Worm (Caenorhabditis elegans) whole organism, L1 larva: ENCODE results near the gene K09D9.9.

Experiments
- Y116A8C.19 ChIP-seq: sonication (generic microtip); optimal IDR thresholded peaks from 2 replicates; lab custom pipeline; 2016; ENCODE audit warnings: missing compliant biosample characterization, missing genetic modification characterization, borderline replicate concordance
- alr-1 ChIP-seq: fragments of 200-800 bp; sonication (Bioruptor generic); optimal IDR thresholded peaks from 2 replicates; lab custom pipeline; 2018; ENCODE audit warnings: borderline replicate concordance, mild to moderate bottlenecking, missing genetic modification characterization, missing compliant biosample characterization
- blmp-1 ChIP-seq: fragments of 150-350 bp; optimal IDR thresholded peaks from 2 replicates; lab custom pipeline; 2014; ENCODE audit warnings: missing biosample characterization, missing genetic modification characterization
- ceh-63 ChIP-seq: fragments of 200-800 bp; sonication (Bioruptor generic); optimal IDR thresholded peaks from 2 replicates; lab custom pipeline; 2018; ENCODE audit warnings: mild to moderate bottlenecking, missing genetic modification characterization, missing compliant biosample characterization
- ceh-82 ChIP-seq, 3 experiments: fragments of 150-350 bp in 1 of 3; sonication (generic microtip) in 2 of 3; optimal IDR thresholded peaks; 2 replicates each; lab custom pipeline; 2014 to 2017; ENCODE audit warnings: missing biosample characterization in 3 of 3, missing genetic modification characterization in 3 of 3
- ces-1 ChIP-seq: fragments of 150-350 bp; optimal IDR thresholded peaks from 2 replicates; lab custom pipeline; 2014; ENCODE audit warnings: missing biosample characterization, missing genetic modification reagents, missing genetic modification characterization
- dsc-1 ChIP-seq: sonication (generic microtip); optimal IDR thresholded peaks from 2 replicates; lab custom pipeline; 2016; ENCODE audit warnings: mild to moderate bottlenecking, missing genetic modification characterization, missing compliant biosample characterization
- efl-1 ChIP-seq, 4 experiments: fragments of 150-350 bp; optimal IDR thresholded peaks in 3 of 4; peaks in 1 of 4; 1 replicate in 1 of 4; 2 replicates in 3 of 4; lab custom pipeline; 2014; ENCODE audit warnings: missing biosample characterization in 2 of 4, missing genetic modification characterization in 2 of 4, missing genetic modification reagents in 2 of 4
- egl-27 ChIP-seq, 2 experiments: fragments of 150-350 bp in 1 of 2; sonication (generic microtip); optimal IDR thresholded peaks; 3 replicates each; lab custom pipeline; 2017 to 2018; ENCODE audit warnings: missing biosample characterization in 2 of 2, missing genetic modification characterization in 2 of 2, missing genetic modification reagents in 2 of 2
- fkh-4 ChIP-seq: sonication (generic microtip); optimal IDR thresholded peaks from 2 replicates; lab custom pipeline; 2016; ENCODE audit warnings: missing compliant biosample characterization, missing genetic modification characterization, borderline replicate concordance
- fkh-8 ChIP-seq: sonication (generic microtip); optimal IDR thresholded peaks from 2 replicates; lab custom pipeline; 2016; ENCODE audit warnings: mild to moderate bottlenecking, missing genetic modification characterization, missing compliant biosample characterization
- fos-1 ChIP-seq: fragments of 150-350 bp; optimal IDR thresholded peaks from 2 replicates; lab custom pipeline; 2014; ENCODE audit warnings: missing biosample characterization, missing genetic modification characterization
- grh-1 ChIP-seq: fragments of 200-800 bp; sonication (Bioruptor generic); IDR thresholded peaks from 2 replicates; pipeline ENCODE4 v1.3.6; 2022; ENCODE audit warnings: missing genetic modification reagents, missing genetic modification characterization, missing compliant biosample characterization
- hlh-4 ChIP-seq: sonication (generic microtip); optimal IDR thresholded peaks from 2 replicates; lab custom pipeline; 2016; ENCODE audit warnings: mild to moderate bottlenecking, missing genetic modification characterization, missing compliant biosample characterization
- irx-1 ChIP-seq: sonication (generic microtip); optimal IDR thresholded peaks from 2 replicates; lab custom pipeline; 2016; ENCODE audit warnings: missing genetic modification characterization, missing compliant biosample characterization
- isw-1 ChIP-seq: fragments of 200-800 bp; sonication (Bioruptor generic); IDR thresholded peaks from 2 replicates; pipeline ENCODE4 v1.3.6; 2022; ENCODE audit warnings: missing genetic modification characterization, missing compliant biosample characterization
- jun-1 ChIP-seq: fragments of 150-350 bp; optimal IDR thresholded peaks from 2 replicates; lab custom pipeline; 2014; ENCODE audit warnings: missing biosample characterization, missing genetic modification reagents, missing genetic modification characterization
- lin-15B ChIP-seq: fragments of 150-350 bp; sonication (generic microtip); optimal IDR thresholded peaks from 3 replicates; lab custom pipeline; 2014; ENCODE audit warnings: missing biosample characterization, missing genetic modification characterization
- lin-39 ChIP-seq: fragments of 150-350 bp; optimal IDR thresholded peaks from 2 replicates; lab custom pipeline; 2014; ENCODE audit warnings: missing biosample characterization, missing genetic modification reagents, missing genetic modification characterization
- mab-9 ChIP-seq: fragments of 200-800 bp; sonication (Bioruptor generic); IDR thresholded peaks from 2 replicates; pipeline ENCODE4 v1.3.6; 2022; ENCODE audit warnings: missing genetic modification reagents, missing genetic modification characterization, missing compliant biosample characterization
- mep-1 ChIP-seq: fragments of 150-350 bp; optimal IDR thresholded peaks from 2 replicates; lab custom pipeline; 2014; ENCODE audit warnings: missing biosample characterization, missing genetic modification characterization
- nhr-20 ChIP-seq: sonication (generic microtip); optimal IDR thresholded peaks from 2 replicates; lab custom pipeline; 2016; ENCODE audit warnings: mild to moderate bottlenecking, missing genetic modification characterization, missing compliant biosample characterization
- nhr-84 ChIP-seq: sonication (generic microtip); optimal IDR thresholded peaks from 2 replicates; lab custom pipeline; 2017; ENCODE audit warnings: missing biosample characterization, missing genetic modification characterization
- nhr-85 ChIP-seq: sonication (generic microtip); peaks from one replicate; lab custom pipeline; 2016; ENCODE audit warnings: missing genetic modification characterization, inconsistent platforms, missing compliant biosample characterization
- nhr-90 ChIP-seq: sonication (generic microtip); optimal IDR thresholded peaks from 2 replicates; lab custom pipeline; 2016; ENCODE audit warnings: mild to moderate bottlenecking, missing genetic modification characterization, missing compliant biosample characterization; ENCODE audit not compliant: poor library complexity
- pag-3 ChIP-seq: sonication (generic microtip); optimal IDR thresholded peaks from 2 replicates; lab custom pipeline; 2017; ENCODE audit warnings: missing genetic modification characterization, mild to moderate bottlenecking, missing compliant biosample characterization, antibody characterized with exemption, borderline replicate concordance; ENCODE audit not compliant: insufficient read depth
- snpc-4 ChIP-seq: fragments of 150-350 bp; optimal IDR thresholded peaks from 2 replicates; lab custom pipeline; 2014; ENCODE audit warnings: missing biosample characterization, missing genetic modification characterization
- snu-23 ChIP-seq: sonication (generic microtip); optimal IDR thresholded peaks from 2 replicates; lab custom pipeline; 2016; ENCODE audit warnings: missing genetic modification characterization, missing compliant biosample characterization
- sptf-1 ChIP-seq: fragments of 150-350 bp; optimal IDR thresholded peaks from 2 replicates; lab custom pipeline; 2014; ENCODE audit warnings: missing biosample characterization, missing genetic modification characterization
- tbx-2 ChIP-seq: sonication (generic microtip); optimal IDR thresholded peaks from 2 replicates; lab custom pipeline; 2016; ENCODE audit warnings: missing genetic modification characterization, missing compliant biosample characterization
- tlp-1 ChIP-seq: fragments of 150-350 bp; optimal IDR thresholded peaks from 2 replicates; lab custom pipeline; 2014; ENCODE audit warnings: missing biosample characterization, missing genetic modification characterization
- unc-130 ChIP-seq: fragments of 150-350 bp; optimal IDR thresholded peaks from 2 replicates; lab custom pipeline; 2017; ENCODE audit warnings: missing biosample characterization, missing genetic modification characterization, inconsistent platforms
- unc-86 ChIP-seq: sonication (generic microtip); optimal IDR thresholded peaks from 2 replicates; lab custom pipeline; 2016; ENCODE audit warnings: missing genetic modification characterization, missing compliant biosample characterization
- vab-15 ChIP-seq: sonication (generic microtip); optimal IDR thresholded peaks from 2 replicates; lab custom pipeline; 2017; ENCODE audit warnings: missing genotype, mild to moderate bottlenecking, missing genetic modification characterization, missing compliant biosample characterization
- xbp-1 ChIP-seq: sonication (generic microtip); optimal IDR thresholded peaks from 2 replicates; lab custom pipeline; 2016; ENCODE audit warnings: missing genetic modification characterization, missing compliant biosample characterization
- zag-1 ChIP-seq: fragments of 150-350 bp; optimal IDR thresholded peaks from 2 replicates; lab custom pipeline; 2014; ENCODE audit warnings: missing biosample characterization, missing genetic modification characterization
- zip-4 ChIP-seq: fragments of 200-800 bp; sonication (Bioruptor generic); optimal IDR thresholded peaks from 2 replicates; lab custom pipeline; 2018; ENCODE audit warnings: mild to moderate bottlenecking, missing genetic modification characterization, moderate library complexity, missing compliant biosample characterization
- ztf-11 ChIP-seq, 2 experiments: sonication (generic microtip); optimal IDR thresholded peaks; 2 replicates each; lab custom pipeline; 2016 to 2017; ENCODE audit warnings: missing genetic modification characterization in 2 of 2, missing biosample characterization in 1 of 2, missing compliant biosample characterization in 1 of 2

Gene K09D9.9

DNA sequence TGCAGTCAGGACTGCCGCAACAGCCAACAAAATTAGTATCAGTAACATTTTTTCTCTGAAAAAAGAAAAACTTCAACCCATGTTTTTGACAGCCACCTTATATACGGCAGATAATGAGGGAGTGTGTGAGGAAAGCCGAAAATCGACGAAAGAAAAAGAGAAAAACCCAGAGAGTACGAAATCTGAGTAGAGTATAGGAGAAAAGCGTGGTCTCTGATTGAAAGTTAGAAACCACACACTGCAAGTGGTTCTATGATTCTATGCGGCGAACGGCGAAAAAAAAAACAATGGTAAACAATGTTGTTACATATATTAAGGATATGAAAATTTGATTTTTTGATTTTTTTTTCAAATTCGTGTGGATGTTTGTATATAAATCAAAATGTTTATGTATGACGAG is 26.2 kb downstream of the K09D9.9 start, which contains the start of gene cyp-34A8 (continued):
- TF ChIP-seq ceh-63 (no peak), pag-3 (tag; lab: Kevin White, UChicago) (no peak), nhr-90 (tag; lab: Kevin White, UChicago) (peak; percentile 15), irx-1 (tag; lab: Kevin White, UChicago) (no peak), snpc-4 (no peak), lin-39 (tag; lab: Kevin White, UChicago) (no peak), egl-27 (tag; optimal IDR thresholded peaks at IDR 0.05; lab: Kevin White, UChicago) (no peak), vab-15 (no peak), grh-1 (GFP tag; lab: Robert Waterston, UW) (no peak), efl-1 (optimal IDR thresholded peaks at IDR 0.05; lab: Kevin White, UChicago) (no peak), efl-1 (GFP tag; optimal IDR thresholded peaks at IDR 0.05 in 1 of 2; lab: Kevin White, UChicago) (peak in 1 of 2 experiments; percentile 68)
- TF ChIP-seq, all 84 proteins: peak for 10

DNA sequence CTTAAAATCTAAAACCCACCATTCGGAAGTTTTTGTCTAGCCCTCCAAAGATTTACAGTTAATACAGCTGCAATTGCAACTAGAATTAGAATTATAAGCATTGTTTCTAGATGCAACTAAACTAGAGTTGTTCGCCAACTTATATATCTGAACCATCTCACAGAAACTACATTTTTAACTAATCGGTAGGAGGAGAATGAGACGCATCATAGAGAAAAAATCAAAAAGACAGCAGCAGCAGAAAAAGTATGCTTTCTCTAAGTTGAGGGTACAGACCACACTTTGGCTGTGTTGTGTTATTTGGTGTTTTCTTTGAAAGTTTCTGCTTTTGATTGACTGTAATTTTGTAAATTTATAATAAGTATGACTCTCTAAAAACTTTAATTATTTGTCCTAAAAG is 30.2 kb downstream of the K09D9.9 start, which contains the start of gene cyp-34A7:
Gene cyp-34A7 (minus strand): TSS at position 101 of the 400 bp plus-strand sequence.
- TF ChIP-seq mab-9 (no peak), ztf-11 (tag; optimal IDR thresholded peaks at IDR 0.05; lab: Kevin White, UChicago) (no peak), mep-1 (tag; lab: Kevin White, UChicago) (no peak), snu-23 (no peak), irx-1 (tag; lab: Kevin White, UChicago) (no peak), sptf-1 (tag; lab: Kevin White, UChicago) (no peak), zip-4 (no peak), Y116A8C.19 (no peak), blmp-1 (tag; lab: Kevin White, UChicago) (no peak), fkh-8 (tag; lab: Kevin White, UChicago) (no peak), fkh-4 (tag; lab: Kevin White, UChicago) (no peak), tlp-1 (no peak), nhr-90 (tag; lab: Kevin White, UChicago) (no peak), tbx-2 (no peak), lin-15B (tag; lab: Kevin White, UChicago) (no peak), dsc-1 (tag; lab: Kevin White, UChicago) (no peak), nhr-84 (tag; lab: Kevin White, UChicago) (no peak), unc-130 (no peak)
- TF ChIP-seq, all 84 proteins: peak for 0

DNA sequence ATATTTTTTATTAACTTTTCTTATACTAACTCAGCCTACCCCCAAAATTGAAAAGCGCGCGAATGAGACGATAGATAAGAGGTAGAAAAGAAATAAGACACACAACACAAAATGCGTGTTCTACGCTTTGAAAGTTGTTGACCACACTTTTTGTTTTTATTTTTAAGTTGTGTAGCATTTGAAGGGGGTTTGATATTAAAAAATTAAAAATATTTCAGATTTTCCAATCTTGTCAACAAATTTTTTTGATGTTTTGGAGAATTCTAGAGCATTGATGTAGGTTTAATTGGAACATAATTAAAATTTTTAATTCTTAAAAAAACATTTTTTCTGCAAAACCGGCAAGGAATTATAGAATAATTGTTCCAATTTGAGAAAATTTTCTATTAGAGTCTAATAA is 32.7 kb downstream of the K09D9.9 start, which contains the start of gene cyp-34A6:
Gene cyp-34A6 (minus strand): TSS at position 101 of the 400 bp plus-strand sequence.
- no peak for TF ChIP-seq ceh-82 (tag; optimal IDR thresholded peaks at IDR 0.05; lab: Kevin White, UChicago)

DNA sequence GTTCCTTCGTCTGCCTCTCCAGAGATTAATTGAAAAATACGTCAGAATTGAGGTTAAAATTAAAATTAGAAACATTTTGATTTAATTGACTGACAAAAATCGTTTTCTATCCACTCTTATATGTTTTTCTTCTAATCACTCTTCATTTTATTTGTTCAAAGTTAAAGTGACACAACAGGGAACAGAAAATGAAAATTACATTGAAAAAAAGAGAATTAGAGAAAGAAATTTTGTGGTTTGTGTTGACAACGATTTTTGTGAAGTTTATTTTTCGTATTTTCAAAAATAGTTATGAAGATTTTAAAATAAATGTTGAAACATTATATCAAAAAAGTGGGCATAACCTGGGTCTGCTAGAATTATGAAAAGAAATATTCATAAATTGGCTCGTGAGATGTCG is 36.3 kb downstream of the K09D9.9 start, which contains the start of gene cyp-34A5:
Gene cyp-34A5 (minus strand): TSS at position 101 of the 400 bp plus-strand sequence.
- TF ChIP-seq lin-39 (tag; lab: Kevin White, UChicago) (no peak), nhr-20 (peak; percentile 30)

DNA sequence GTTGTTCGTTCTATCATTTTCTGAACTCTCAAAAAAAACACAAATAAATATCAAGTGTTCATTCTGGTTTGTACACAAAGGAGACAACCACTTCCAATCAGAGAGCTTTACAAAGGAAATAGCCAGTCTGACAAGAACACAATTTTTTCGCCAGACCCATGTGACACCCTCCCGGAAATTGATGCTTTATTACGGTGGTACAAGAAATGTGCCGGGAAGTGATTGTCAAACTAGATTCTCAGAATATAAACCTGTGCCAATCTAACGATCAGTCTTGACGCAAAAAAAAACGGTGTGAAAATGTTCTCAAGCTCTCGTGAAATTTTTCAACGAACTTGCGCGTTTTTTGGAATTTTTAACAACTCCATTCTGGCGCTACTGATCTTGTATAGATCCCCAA is 40.2 kb downstream of the K09D9.9 start, which contains the start of gene str-247:
Gene str-247 (plus strand): TSS at position 301 of the 400 bp plus-strand sequence.
- no peak for TF ChIP-seq ceh-63
- TF ChIP-seq isw-1 (GFP tag; lab: Robert Waterston, UW) = no peak
- TF ChIP-seq pag-3 (tag; lab: Kevin White, UChicago) = no peak
- TF ChIP-seq, all 84 proteins: peak for 0

DNA sequence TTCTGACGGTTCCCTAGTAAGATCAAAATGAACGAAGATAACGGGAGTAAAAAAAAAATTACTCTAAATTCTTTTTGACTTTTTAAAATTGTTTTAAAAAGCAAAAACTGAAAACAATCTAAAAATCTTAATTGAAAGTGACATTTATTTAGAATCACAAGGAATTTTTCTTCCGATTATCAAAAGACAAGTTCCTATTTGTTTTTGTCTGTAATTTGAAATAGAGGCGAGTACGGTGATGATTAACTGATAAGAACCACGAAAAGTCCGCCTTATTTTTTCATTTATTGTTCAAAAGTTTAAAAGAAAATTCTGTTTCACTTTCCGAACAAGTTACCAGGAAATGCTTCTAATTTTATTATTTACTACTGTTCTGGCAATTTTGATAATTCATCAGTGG is 44.2 kb downstream of the K09D9.9 start, which contains the start of gene dach-1:
Gene dach-1 (plus strand): TSS at position 301 of the 400 bp plus-strand sequence.
- TF ChIP-seq hlh-4 (no peak), zag-1 (tag; lab: Kevin White, UChicago) (no peak), ces-1 (GFP tag; lab: Kevin White, UChicago) (no peak), nhr-85 (tag; lab: Kevin White, UChicago) (no peak), xbp-1 (tag; lab: Kevin White, UChicago) (no peak), grh-1 (GFP tag; lab: Robert Waterston, UW) (no peak), unc-86 (no peak), isw-1 (GFP tag; lab: Robert Waterston, UW) (no peak), alr-1 (no peak), tbx-2 (no peak), lin-39 (tag; lab: Kevin White, UChicago) (no peak), unc-130 (no peak), jun-1 (no peak), fos-1 (tag; lab: Kevin White, UChicago) (no peak)
